Fruit fly (Drosophila melanogaster): ENCODE data around the gene nau.

dm6 chr3R:23704383-23705033 is 13.6 kb downstream of the nau start, which contains the start of gene Gba1b:
- TF ChIP-seq Sin3A (optimal IDR thresholded peaks at IDR 0.05) (no peak), psq (optimal IDR thresholded peaks at IDR 0.05) (no peak), h (optimal IDR thresholded peaks at IDR 0.05) (no peak), Myc (optimal IDR thresholded peaks at IDR 0.05) (no peak), insv (optimal IDR thresholded peaks at IDR 0.05) (no peak)
